Worm (Caenorhabditis elegans) whole organism, midembryonic: ENCODE data around the gene chil-17.

ENCODE experiments used
- T22C8.4 ChIP-seq: fragments of 200-800 bp; sonication (Bioruptor generic); IDR thresholded peaks from 2 replicates; pipeline ENCODE4 v1.3.6; 2022; ENCODE audit warnings: missing genetic modification characterization, missing compliant biosample characterization
- cog-1 ChIP-seq: sonication (generic microtip); optimal IDR thresholded peaks from 2 replicates; lab custom pipeline; 2016; ENCODE audit warnings: missing genetic modification characterization, missing compliant biosample characterization
- med-1 ChIP-seq: sonication (generic microtip); optimal IDR thresholded peaks from 2 replicates; lab custom pipeline; 2017; ENCODE audit warnings: missing genetic modification characterization, mild to moderate bottlenecking, missing compliant biosample characterization, antibody characterized with exemption, missing genetic modification reagents; ENCODE audit not compliant: insufficient read depth
- ref-1 ChIP-seq: fragments of 200-800 bp; sonication (Bioruptor generic); conservative IDR thresholded peaks from 2 replicates; pipeline ENCODE4 v1.3.6; 2022; ENCODE audit warnings: missing genetic modification reagents, missing genetic modification characterization, missing compliant biosample characterization
- ztf-29 ChIP-seq: fragments of 200-800 bp; sonication (Bioruptor generic); IDR thresholded peaks from 2 replicates; pipeline ENCODE4 v1.3.6; 2022; ENCODE audit warnings: missing genetic modification reagents, missing genetic modification characterization, missing compliant biosample characterization

DNA sequence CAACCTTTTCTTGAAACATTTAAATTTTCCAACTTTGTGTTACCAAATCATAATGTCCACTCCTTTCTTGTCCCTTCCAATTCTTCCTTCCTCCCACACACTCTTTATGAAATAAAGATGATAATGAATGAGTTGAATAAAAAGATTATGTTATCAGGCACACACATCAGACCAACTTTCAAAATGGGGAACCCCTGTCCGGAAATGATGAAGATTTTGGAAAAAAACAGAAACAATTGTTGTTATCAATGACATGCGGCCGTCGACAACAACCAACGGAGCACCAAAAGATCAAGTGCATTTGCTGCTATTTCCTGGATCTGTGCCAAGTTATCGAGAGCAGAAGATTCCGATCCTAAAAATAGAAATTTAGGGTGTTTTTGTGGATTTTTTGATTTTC, 43.4 kb upstream of the chil-17 start:
- TF ChIP-seq cog-1 (no peak), T22C8.4 (GFP tag; lab: Robert Waterston, UW) (no peak), ztf-29 (no peak), med-1 (GFP tag; lab: Kevin White, UChicago) (no peak), ref-1 (GFP tag; lab: Robert Waterston, UW) (no peak)
